Fruit fly (Drosophila melanogaster) whole organism, prepupa: ENCODE measurements around the gene Sfp35C.

Experiments used
- CG10631 ChIP-seq: fragments of 200-800 bp; sonication (Bioruptor generic); optimal IDR thresholded peaks from 2 replicates; lab custom pipeline; 2016; ENCODE audit warnings: missing biosample characterization, missing genetic modification characterization
- CG10669 ChIP-seq: fragments of 200-800 bp; sonication (Bioruptor generic); optimal IDR thresholded peaks from 3 replicates; lab custom pipeline; 2018; ENCODE audit warnings: missing biosample characterization, mild to moderate bottlenecking, missing genetic modification characterization, moderate library complexity
- CG11762 ChIP-seq: fragments of 200-800 bp; sonication (Bioruptor generic); optimal IDR thresholded peaks from 3 replicates; lab custom pipeline; 2016; ENCODE audit warnings: missing biosample characterization, missing genetic modification characterization; ENCODE audit not compliant: insufficient read depth
- CG11902 ChIP-seq: fragments of 200-800 bp; sonication (Bioruptor generic); optimal IDR thresholded peaks from 3 replicates; lab custom pipeline; 2016; ENCODE audit warnings: missing biosample characterization, missing genetic modification characterization
- CG31627 ChIP-seq: fragments of 200-800 bp; sonication (Bioruptor generic); optimal IDR thresholded peaks from 3 replicates; lab custom pipeline; 2016; ENCODE audit warnings: missing biosample characterization, missing genetic modification characterization
- CG34406 ChIP-seq: fragments of 200-800 bp; sonication (Bioruptor generic); optimal IDR thresholded peaks from 3 replicates; lab custom pipeline; 2016; ENCODE audit warnings: missing biosample characterization, missing genetic modification characterization
- CG3919 ChIP-seq: fragments of 200-800 bp; sonication (Bioruptor generic); optimal IDR thresholded peaks from 3 replicates; lab custom pipeline; 2016; ENCODE audit warnings: missing biosample characterization, missing genetic modification characterization
- CG4318 ChIP-seq: fragments of 200-800 bp; sonication (Bioruptor generic); optimal IDR thresholded peaks from 3 replicates; lab custom pipeline; 2017; ENCODE audit warnings: missing biosample characterization, mild to moderate bottlenecking, missing genetic modification characterization
- CG6808 ChIP-seq: fragments of 200-800 bp; sonication (Bioruptor generic); optimal IDR thresholded peaks from 3 replicates; lab custom pipeline; 2017; ENCODE audit warnings: missing biosample characterization, missing genetic modification characterization, mild to moderate bottlenecking, moderate library complexity, missing genetic modification reagents
- CG6854 ChIP-seq: fragments of 200-800 bp; sonication (Bioruptor generic); optimal IDR thresholded peaks from 2 replicates; lab custom pipeline; 2017; ENCODE audit warnings: missing biosample characterization, mild to moderate bottlenecking, missing genetic modification characterization
- CG7368 ChIP-seq: fragments of 200-800 bp; sonication (Bioruptor generic); optimal IDR thresholded peaks from 3 replicates; lab custom pipeline; 2016; ENCODE audit warnings: missing biosample characterization, missing genetic modification characterization
- CG8319 ChIP-seq: fragments of 200-800 bp; sonication (Bioruptor generic); optimal IDR thresholded peaks from 3 replicates; lab custom pipeline; 2016; ENCODE audit warnings: missing biosample characterization, missing genetic modification characterization
- CG9139 ChIP-seq: fragments of 200-800 bp; sonication (Bioruptor generic); optimal IDR thresholded peaks from 3 replicates; lab custom pipeline; 2017; ENCODE audit warnings: missing biosample characterization, mild to moderate bottlenecking, missing genetic modification characterization
- Eip75B ChIP-seq: fragments of 200-800 bp; sonication (Bioruptor generic); optimal IDR thresholded peaks from 3 replicates; lab custom pipeline; 2016; ENCODE audit warnings: missing biosample characterization, missing genetic modification characterization
- Eip78C ChIP-seq: fragments of 200-800 bp; sonication (Bioruptor generic); peaks from one replicate; lab custom pipeline; 2016; ENCODE audit warnings: missing biosample characterization, missing genetic modification characterization
- Eip93F ChIP-seq: fragments of 200-800 bp; sonication (Bioruptor generic); optimal IDR thresholded peaks from 2 replicates; lab custom pipeline; 2016; ENCODE audit warnings: missing biosample characterization, mild to moderate bottlenecking, missing genetic modification characterization
- Ets96B ChIP-seq: fragments of 200-800 bp; optimal IDR thresholded peaks from 2 replicates; lab custom pipeline; 2019; ENCODE audit warnings: missing biosample characterization, mild to moderate bottlenecking, missing genetic modification characterization, moderate library complexity
- Hr4 ChIP-seq: fragments of 200-800 bp; sonication (Bioruptor generic); optimal IDR thresholded peaks from 3 replicates; lab custom pipeline; 2016; ENCODE audit warnings: missing biosample characterization, missing genetic modification characterization
- Met ChIP-seq: fragments of 200-800 bp; sonication (Bioruptor generic); optimal IDR thresholded peaks from 3 replicates; lab custom pipeline; 2016; ENCODE audit warnings: missing biosample characterization, missing genetic modification characterization
- OdsH ChIP-seq: fragments of 200-800 bp; sonication (Bioruptor generic); optimal IDR thresholded peaks from 3 replicates; lab custom pipeline; 2016; ENCODE audit warnings: missing biosample characterization, missing genetic modification characterization
- Smox ChIP-seq: fragments of 200-800 bp; sonication (Bioruptor generic); optimal IDR thresholded peaks from 3 replicates; lab custom pipeline; 2016; ENCODE audit warnings: missing biosample characterization, missing genetic modification characterization
- Sox14 ChIP-seq: fragments of 200-800 bp; sonication (Bioruptor generic); optimal IDR thresholded peaks from 3 replicates; lab custom pipeline; 2016; ENCODE audit warnings: missing biosample characterization, missing genetic modification characterization
- achi ChIP-seq: fragments of 200-800 bp; sonication (Bioruptor generic); optimal IDR thresholded peaks from 3 replicates; lab custom pipeline; 2016; ENCODE audit warnings: missing biosample characterization, missing genetic modification characterization
- acj6 ChIP-seq: fragments of 200-800 bp; sonication (Bioruptor generic); optimal IDR thresholded peaks from 3 replicates; lab custom pipeline; 2016; ENCODE audit warnings: missing biosample characterization, missing genetic modification characterization
- cyc ChIP-seq: fragments of 200-800 bp; sonication (Bioruptor generic); optimal IDR thresholded peaks from 3 replicates; lab custom pipeline; 2016; ENCODE audit warnings: missing biosample characterization, missing genetic modification characterization
- esn ChIP-seq: fragments of 200-800 bp; sonication (Bioruptor generic); optimal IDR thresholded peaks from 2 replicates; lab custom pipeline; 2016; ENCODE audit warnings: missing biosample characterization, mild to moderate bottlenecking, missing genetic modification characterization, moderate library complexity
- fkh ChIP-seq: fragments of 200-800 bp; sonication (Bioruptor generic); optimal IDR thresholded peaks from 3 replicates; lab custom pipeline; 2017; ENCODE audit warnings: missing biosample characterization, mild to moderate bottlenecking, missing genetic modification characterization, moderate library complexity
- lz ChIP-seq: fragments of 200-800 bp; sonication (Bioruptor generic); optimal IDR thresholded peaks from 3 replicates; lab custom pipeline; 2016; ENCODE audit warnings: missing biosample characterization, missing genetic modification characterization
- net ChIP-seq: fragments of 200-800 bp; sonication (Bioruptor generic); optimal IDR thresholded peaks from 3 replicates; lab custom pipeline; 2016; ENCODE audit warnings: missing biosample characterization, missing genetic modification characterization
- pdm3 ChIP-seq: fragments of 200-800 bp; sonication (Bioruptor generic); optimal IDR thresholded peaks from 3 replicates; lab custom pipeline; 2016; ENCODE audit warnings: missing biosample characterization, missing genetic modification characterization
- spab ChIP-seq: fragments of 200-800 bp; sonication (Bioruptor generic); optimal IDR thresholded peaks from 2 replicates; lab custom pipeline; 2017; ENCODE audit warnings: missing biosample characterization, mild to moderate bottlenecking, missing genetic modification characterization, missing genetic modification reagents
- ss ChIP-seq, 2 experiments: fragments of 200-800 bp; sonication (Bioruptor generic); optimal IDR thresholded peaks; 2 replicates in 1 of 2; 3 replicates in 1 of 2; lab custom pipeline; 2017 to 2018; ENCODE audit warnings: mild to moderate bottlenecking in 2 of 2, missing biosample characterization in 2 of 2, missing genetic modification characterization in 2 of 2, moderate library complexity in 1 of 2
- svp ChIP-seq: fragments of 200-800 bp; sonication (Bioruptor generic); peaks from one replicate; lab custom pipeline; 2016; ENCODE audit warnings: missing biosample characterization, missing genetic modification characterization
- vri ChIP-seq: fragments of 200-800 bp; sonication (Bioruptor generic); optimal IDR thresholded peaks from 3 replicates; lab custom pipeline; 2016; ENCODE audit warnings: missing biosample characterization, mild to moderate bottlenecking, missing genetic modification characterization

The Sfp35C gene

DNA sequence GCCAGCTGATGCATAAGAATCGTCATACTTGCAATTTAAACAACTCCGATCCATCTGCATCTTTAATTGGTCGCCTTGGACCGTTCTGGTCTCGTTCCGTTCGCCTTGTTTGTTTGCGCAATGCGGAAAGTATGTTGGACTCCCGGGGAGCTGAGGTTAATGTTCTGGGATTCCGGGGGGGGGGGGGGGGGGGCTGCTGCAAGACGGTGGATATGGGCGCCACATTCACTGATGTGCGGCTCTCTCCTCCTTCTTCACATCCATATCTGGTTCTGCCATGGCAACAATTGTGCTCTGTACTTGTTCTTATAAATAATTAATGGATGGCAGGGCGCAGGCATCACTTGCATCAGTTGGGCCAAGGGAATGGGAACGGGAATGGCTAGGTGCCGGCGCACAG is 41.5 kb upstream of the Sfp35C start:
- TF ChIP-seq CG6808 (GFP tag; lab: Kevin White, UChicago) (peak; percentile 26), Eip78C (GFP tag; lab: Kevin White, UChicago) (no peak)
- TF ChIP-seq, all 60 proteins: peak for 1

DNA sequence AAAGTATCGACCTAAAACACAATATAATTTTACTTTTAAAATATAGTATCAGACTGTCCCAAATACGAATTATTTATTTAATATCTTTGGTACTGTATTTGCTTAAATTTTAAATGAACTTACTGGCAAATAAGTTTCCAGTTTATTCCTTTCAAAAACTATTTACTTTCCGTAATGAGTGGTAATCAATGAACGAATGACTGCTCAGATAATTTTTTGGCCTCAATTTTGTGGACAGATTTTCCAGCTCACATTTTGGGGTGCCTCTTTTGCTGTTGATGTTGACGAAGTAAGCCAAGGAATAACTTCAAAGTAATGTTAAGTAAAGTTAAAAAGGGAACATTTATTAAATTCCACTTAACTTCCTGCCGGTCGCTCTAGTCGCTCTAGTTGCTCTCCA is 13.0 kb upstream of the Sfp35C start, which contains the start of gene CG43230:
CG43230 (plus strand) TSS at position 301 of the 400 bp plus-strand sequence.
- TF ChIP-seq CG11902 (GFP tag; lab: Kevin White, UChicago) (no peak), fkh (GFP tag; lab: Kevin White, UChicago) (no peak), CG31627 (GFP tag; lab: Kevin White, UChicago) (no peak), esn (GFP tag; lab: Kevin White, UChicago) (no peak), CG6808 (GFP tag; lab: Kevin White, UChicago) (no peak), Ets96B (tag; lab: Kevin White, UChicago) (no peak), CG9139 (GFP tag; lab: Kevin White, UChicago) (no peak), Met (GFP tag; lab: Kevin White, UChicago) (no peak), net (GFP tag; lab: Kevin White, UChicago) (no peak), OdsH (no peak), CG7368 (no peak), achi (GFP tag; lab: Kevin White, UChicago) (no peak), Eip93F (GFP tag; lab: Kevin White, UChicago) (no peak), Hr4 (no peak), CG11762 (GFP tag; lab: Kevin White, UChicago) (no peak), vri (GFP tag; lab: Kevin White, UChicago) (no peak), cyc (GFP tag; lab: Kevin White, UChicago) (no peak), CG10669 (GFP tag; lab: Kevin White, UChicago) (no peak), CG6854 (GFP tag; lab: Kevin White, UChicago) (no peak)

DNA sequence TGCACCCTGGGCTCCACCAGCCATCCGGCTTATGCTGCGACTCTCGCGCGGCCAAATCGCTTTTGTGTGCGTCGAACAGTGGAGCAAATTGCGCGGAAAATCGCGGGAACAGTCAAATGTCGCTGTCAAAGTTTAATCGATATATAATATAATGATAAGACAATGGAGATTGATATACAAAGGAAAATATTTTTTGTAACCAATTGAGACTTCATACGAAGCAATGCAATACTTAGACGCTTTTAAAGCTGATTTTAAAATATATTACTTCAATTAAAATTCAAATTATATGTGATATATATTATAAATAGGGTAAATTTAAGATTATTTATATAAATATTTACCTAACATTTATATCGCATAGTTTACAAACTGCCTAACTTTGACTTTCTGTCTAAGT is 9.6 kb upstream of the Sfp35C start:
- TF ChIP-seq CG3919 (GFP tag; lab: Kevin White, UChicago) (no peak), Eip93F (GFP tag; lab: Kevin White, UChicago) (no peak), CG6808 (GFP tag; lab: Kevin White, UChicago) (peak; percentile 35), Sox14 (GFP tag; lab: Kevin White, UChicago) (no peak), ss (GFP tag; optimal IDR thresholded peaks at IDR 0.05; lab: Kevin White, UChicago) (peak in 1 of 2 experiments; percentile 19), Eip75B (GFP tag; lab: Kevin White, UChicago) (no peak), CG7368 (no peak), CG31627 (GFP tag; lab: Kevin White, UChicago) (no peak), CG34406 (GFP tag; lab: Kevin White, UChicago) (peak; percentile 15), Smox (GFP tag; lab: Kevin White, UChicago) (no peak), spab (GFP tag; lab: Kevin White, UChicago) (peak; percentile 1), Eip78C (GFP tag; lab: Kevin White, UChicago) (peak; percentile 64), CG10669 (GFP tag; lab: Kevin White, UChicago) (no peak), Met (GFP tag; lab: Kevin White, UChicago) (peak; percentile 1), lz (no peak), cyc (GFP tag; lab: Kevin White, UChicago) (no peak), achi (GFP tag; lab: Kevin White, UChicago) (peak; percentile 11), acj6 (GFP tag; lab: Kevin White, UChicago) (peak; percentile 1), svp (GFP tag; lab: Kevin White, UChicago) (peak; percentile 58), pdm3 (no peak), CG4318 (GFP tag; lab: Kevin White, UChicago) (no peak), CG8319 (GFP tag; lab: Kevin White, UChicago) (no peak), CG10631 (GFP tag; lab: Kevin White, UChicago) (peak; percentile 31), Ets96B (tag; lab: Kevin White, UChicago) (peak; percentile 10)
- TF ChIP-seq, all 60 proteins: peak for 11

DNA sequence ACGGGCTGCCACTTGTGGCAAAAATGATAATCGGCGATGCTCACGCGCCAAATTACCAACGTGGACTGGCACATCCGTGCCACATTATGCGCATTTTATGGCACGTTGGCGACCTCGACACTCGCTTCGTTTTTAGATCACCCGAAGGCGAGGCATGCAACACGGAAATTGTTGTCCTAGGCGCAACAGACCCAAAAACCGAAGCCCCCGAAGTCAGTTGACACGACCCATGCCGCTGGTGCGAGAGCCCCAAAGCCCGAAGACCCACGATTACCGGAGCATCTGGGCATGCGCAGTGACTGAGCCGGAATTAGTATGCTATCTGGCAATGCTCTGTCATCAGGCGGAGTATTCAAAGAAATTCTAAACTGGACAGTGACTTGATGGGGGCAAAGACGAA is 1.5 kb downstream of the Sfp35C start, which contains the start of gene CG4168:
CG4168 (minus strand) TSS at position 51 of the 400 bp plus-strand sequence.
- peak; percentile 22 for TF ChIP-seq svp (GFP tag; lab: Kevin White, UChicago)
- no peak for TF ChIP-seq OdsH
